Fruit fly (Drosophila melanogaster): ENCODE data around the gene Burs.

Burs gene

dm6 chr3R:21758145-21758856 lies 11.0 kb upstream of the Burs start, which contains the start of gene CG42335 (continued):
- TF ChIP-seq Jarid2 (GFP tag; optimal IDR thresholded peaks at IDR 0.05) = no peak
- no peak for TF ChIP-seq Lim3 (GFP tag; IDR thresholded peaks at IDR 0.05)
- TF ChIP-seq gt (GFP tag; IDR thresholded peaks at IDR 0.05) = no peak
- TF ChIP-seq CG5180 (GFP tag; optimal IDR thresholded peaks at IDR 0.05) = no peak
- TF ChIP-seq rib (GFP tag; IDR thresholded peaks at IDR 0.05) = no peak
- no peak for TF ChIP-seq Mes4 (GFP tag; optimal IDR thresholded peaks at IDR 0.05)
- no peak for TF ChIP-seq lilli (GFP tag; optimal IDR thresholded peaks at IDR 0.05)
- peak; percentile 69 for TF ChIP-seq exex (tag; optimal IDR thresholded peaks at IDR 0.05)
- TF ChIP-seq az2 (GFP tag; optimal IDR thresholded peaks at IDR 0.05) = no peak
- peak; percentile 80 for TF ChIP-seq grn (GFP tag; optimal IDR thresholded peaks at IDR 0.05)
- TF ChIP-seq HLH4C (GFP tag; IDR thresholded peaks at IDR 0.05; ENCODE audit: partially characterized antibody) = no peak
- TF ChIP-seq CG4617 (GFP tag; optimal IDR thresholded peaks at IDR 0.05; ENCODE audit: borderline replicate concordance) = no peak
- TF ChIP-seq CG6254 (GFP tag; optimal IDR thresholded peaks at IDR 0.05) = no peak
- TF ChIP-seq sens (GFP tag) = peak; percentile 42
- TF ChIP-seq CG8089 (GFP tag; optimal IDR thresholded peaks at IDR 0.05) = no peak
- TF ChIP-seq Hey (tag; optimal IDR thresholded peaks at IDR 0.05) = peak; percentile 56
- TF ChIP-seq onecut (GFP tag; IDR thresholded peaks at IDR 0.05) = no peak
- peak; percentile 99 for TF ChIP-seq sug (tag; optimal IDR thresholded peaks at IDR 0.05)
- TF ChIP-seq CG32772 (GFP tag; IDR thresholded peaks at IDR 0.05) = no peak
- no peak for TF ChIP-seq sens-2 (GFP tag; IDR thresholded peaks at IDR 0.05)
- TF ChIP-seq pnt (GFP tag; optimal IDR thresholded peaks at IDR 0.05) = no peak
- no peak for TF ChIP-seq so (GFP tag; IDR thresholded peaks at IDR 0.05)
- TF ChIP-seq crp (GFP tag; optimal IDR thresholded peaks at IDR 0.05) = no peak
- no peak for TF ChIP-seq chm (GFP tag; IDR thresholded peaks at IDR 0.05)
- TF ChIP-seq usp (GFP tag; optimal IDR thresholded peaks at IDR 0.05) = no peak
- no peak for TF ChIP-seq CG13287 (GFP tag; IDR thresholded peaks at IDR 0.05; ENCODE audit: partially characterized antibody)
- TF ChIP-seq CG12744 (GFP tag; optimal IDR thresholded peaks at IDR 0.05) = no peak

DNA sequence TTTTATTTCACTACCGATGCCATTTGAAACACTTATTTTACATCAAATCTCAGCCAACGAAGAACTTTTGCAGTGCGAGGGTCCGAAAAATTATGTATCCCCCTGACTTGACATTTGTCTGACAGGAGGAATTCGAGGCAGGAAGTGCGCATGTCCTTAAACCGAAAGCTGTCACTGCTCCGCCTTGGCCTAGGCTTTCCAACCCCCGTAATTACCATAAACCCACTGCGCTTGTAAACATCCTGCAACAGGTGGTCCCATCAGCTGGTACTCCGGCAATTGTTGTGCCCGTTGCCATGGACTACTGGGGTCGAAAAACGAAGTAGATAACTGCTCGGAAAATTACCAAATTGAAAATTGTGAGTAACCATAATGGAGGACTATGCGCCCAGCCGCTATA lies 6.4 kb downstream of the Burs start, which contains the start of the genes GABA-B-R2 and CG6800:
TSS of gene GABA-B-R2 (minus strand) at position 75 of the 400 bp plus-strand sequence.
TSS of gene CG6800 (plus strand) at position 373 of the 400 bp plus-strand sequence.
- TF ChIP-seq scrt (GFP tag; optimal IDR thresholded peaks at IDR 0.05) (peak; percentile 96), crp (GFP tag; optimal IDR thresholded peaks at IDR 0.05) (peak in 1 of 2 experiments; percentile 56), ewg (GFP tag; optimal IDR thresholded peaks at IDR 0.05) (peak; percentile 97), kah (GFP tag; optimal IDR thresholded peaks at IDR 0.05) (peak; percentile 64), YL-1 (GFP tag; optimal IDR thresholded peaks at IDR 0.05) (peak; percentile 9), CG4820 (GFP tag; optimal IDR thresholded peaks at IDR 0.05) (no peak), Atf6 (GFP tag; IDR thresholded peaks at IDR 0.05) (no peak), CG34422 (GFP tag; IDR thresholded peaks at IDR 0.05) (peak; percentile 66; the same call in 1 of the 3 replicates)

DNA sequence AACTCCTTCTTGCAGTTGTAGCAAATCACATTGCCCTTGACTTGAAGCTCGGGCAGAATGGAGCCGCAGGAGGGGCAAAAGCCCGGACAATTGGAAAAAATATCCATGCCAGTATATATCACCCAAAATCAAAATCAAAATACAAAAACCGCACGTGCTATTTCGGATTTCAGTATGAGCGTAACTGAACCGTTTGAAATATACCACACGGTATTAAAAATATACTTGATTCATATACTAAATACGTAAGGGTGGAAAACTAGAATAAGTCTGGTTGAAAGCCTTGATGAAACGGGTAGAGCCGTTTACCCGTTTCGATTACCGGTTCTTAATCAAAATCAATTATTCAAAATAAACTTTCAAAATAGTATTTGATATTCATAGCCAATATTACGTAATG lies 8.3 kb downstream of the Burs start, which contains the start of gene Polr1H:
TSS of gene Polr1H (minus strand) at position 188 of the 400 bp plus-strand sequence.
- TF ChIP-seq HmgZ (tag; optimal IDR thresholded peaks at IDR 0.05) (peak; percentile 44), CG17385 (GFP tag; optimal IDR thresholded peaks at IDR 0.05) (no peak), CG7928 (GFP tag; optimal IDR thresholded peaks at IDR 0.05) (no peak), Blimp-1 (GFP tag; optimal IDR thresholded peaks at IDR 0.05) (no peak), pzg (GFP tag; optimal IDR thresholded peaks at IDR 0.05) (peak; percentile 91), Bdp1 (GFP tag; optimal IDR thresholded peaks at IDR 0.05) (no peak), CG15514 (GFP tag; optimal IDR thresholded peaks at IDR 0.05) (peak; percentile 91), Neu2 (GFP tag; optimal IDR thresholded peaks at IDR 0.05; ENCODE audit: borderline replicate concordance) (no peak), disco-r (GFP tag; optimal IDR thresholded peaks at IDR 0.05) (no peak), Ets97D (GFP tag; optimal IDR thresholded peaks at IDR 0.05) (peak; percentile 72), CG18619 (GFP tag; optimal IDR thresholded peaks at IDR 0.05) (no peak), gfzf (GFP tag; optimal IDR thresholded peaks at IDR 0.05) (peak; percentile 96), sens (GFP tag) (peak; percentile 90), stc (GFP tag; IDR thresholded peaks at IDR 0.05) (no peak), CG3281 (GFP tag; optimal IDR thresholded peaks at IDR 0.05) (no peak), CG30020 (tag; optimal IDR thresholded peaks at IDR 0.05) (no peak), scrt (GFP tag; optimal IDR thresholded peaks at IDR 0.05) (no peak)
